Worm (Caenorhabditis elegans) whole organism, L4 larva: ENCODE results near the gene F57B1.6.

Source experiments
- ama-1 ChIP-seq: fragments of 150-350 bp; optimal IDR thresholded peaks from 2 replicates; lab custom pipeline; 2014; ENCODE audit warnings: inconsistent platforms, mixed read lengths
- mep-1 ChIP-seq: fragments of 150-350 bp; sonication (generic microtip); optimal IDR thresholded peaks from 3 replicates; lab custom pipeline; 2014; ENCODE audit warnings: missing biosample characterization, missing genetic modification characterization
- nhr-237 ChIP-seq: sonication (generic microtip); optimal IDR thresholded peaks from 2 replicates; lab custom pipeline; 2017; ENCODE audit warnings: missing biosample characterization, missing genetic modification characterization
- nhr-6 ChIP-seq: fragments of 150-350 bp; optimal IDR thresholded peaks from 2 replicates; lab custom pipeline; 2014; ENCODE audit warnings: missing biosample characterization, missing genetic modification characterization
- pha-4 ChIP-seq, 2 experiments: fragments of 150-350 bp in 1 of 2; fragments of 200-800 bp in 1 of 2; sonication (Bioruptor generic) in 1 of 2; IDR thresholded peaks in 1 of 2; optimal IDR thresholded peaks in 1 of 2; 2 replicates each; pipeline versions ENCODE4 v1.3.6 to Lab custom; 2014 to 2022; ENCODE audit warnings: missing genetic modification characterization in 2 of 2, missing genetic modification reagents in 2 of 2, missing biosample characterization in 1 of 2, missing compliant biosample characterization in 1 of 2
- unc-62 ChIP-seq, 3 experiments: fragments of 150-350 bp in 1 of 3; sonication (generic microtip); optimal IDR thresholded peaks in 2 of 3; peaks in 1 of 3; 1 replicate in 1 of 3; 2 replicates in 2 of 3; lab custom pipeline; 2014 to 2017; ENCODE audit warnings: missing biosample characterization in 3 of 3, missing genetic modification characterization in 3 of 3, missing genetic modification reagents in 3 of 3, missing genotype in 1 of 3

DNA sequence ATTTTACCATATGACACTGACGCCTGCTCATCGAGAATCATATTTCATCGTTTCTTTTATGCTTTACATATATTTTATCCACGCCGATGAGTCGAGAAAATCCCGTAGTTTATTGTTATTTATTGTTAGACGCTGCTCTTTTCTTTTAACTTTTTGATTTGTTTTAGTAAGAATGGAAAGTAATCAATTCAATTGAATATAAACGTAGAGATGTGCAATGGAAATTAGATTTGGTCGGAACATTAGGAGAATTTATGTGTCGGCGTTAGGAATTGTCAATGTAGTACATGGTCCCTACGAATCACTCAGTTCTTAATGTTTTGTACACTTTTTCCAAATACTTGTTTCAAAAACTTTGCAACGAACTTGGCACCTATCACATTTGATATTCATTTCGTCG lies 44.2 kb upstream of the F57B1.6 start:
- TF ChIP-seq ama-1 (lab: Kevin White, UChicago) (no peak), mep-1 (tag; lab: Kevin White, UChicago) (no peak), pha-4 (GFP tag; IDR thresholded peaks at IDR 0.05; lab: Robert Waterston, UW) (no peak), pha-4 (tag; optimal IDR thresholded peaks at IDR 0.05; lab: Kevin White, UChicago) (no peak), nhr-6 (tag; lab: Kevin White, UChicago) (no peak), nhr-237 (tag; lab: Kevin White, UChicago) (no peak), unc-62 (GFP tag; optimal IDR thresholded peaks at IDR 0.05 in 1 of 2; lab: Kevin White, UChicago) (no peak), unc-62 (tag; optimal IDR thresholded peaks at IDR 0.05; lab: Kevin White, UChicago) (no peak)
